Worm (Caenorhabditis elegans) whole organism, mixed stage, embryonic: ENCODE results near the gene fbxa-11.

ENCODE experiments used
- M03D4.4 ChIP-seq: sonication (generic microtip); optimal IDR thresholded peaks from 2 replicates; lab custom pipeline; 2017; ENCODE audit warnings: mild to moderate bottlenecking, missing genetic modification characterization, missing compliant biosample characterization
- bed-3 ChIP-seq: fragments of 200-800 bp; sonication (Bioruptor generic); optimal IDR thresholded peaks from 3 replicates; lab custom pipeline; 2018; ENCODE audit warnings: mild to moderate bottlenecking, missing genetic modification characterization, moderate library complexity, missing compliant biosample characterization
- blmp-1 ChIP-seq: fragments of 150-350 bp; optimal IDR thresholded peaks from 2 replicates; lab custom pipeline; 2014; ENCODE audit warnings: missing biosample characterization, missing genetic modification characterization
- ceh-39 ChIP-seq: fragments of 150-350 bp; optimal IDR thresholded peaks from 2 replicates; lab custom pipeline; 2014; ENCODE audit warnings: missing biosample characterization, missing genetic modification characterization
- ceh-43 ChIP-seq: fragments of 200-800 bp; sonication (Bioruptor generic); optimal IDR thresholded peaks from 2 replicates; lab custom pipeline; 2018; ENCODE audit warnings: mild to moderate bottlenecking, missing genetic modification characterization, moderate library complexity, missing compliant biosample characterization
- ceh-83 ChIP-seq: fragments of 200-800 bp; sonication (Bioruptor generic); optimal IDR thresholded peaks from 2 replicates; lab custom pipeline; 2018; ENCODE audit warnings: mild to moderate bottlenecking, missing genetic modification characterization, missing compliant biosample characterization
- ces-1 ChIP-seq: fragments of 150-350 bp; optimal IDR thresholded peaks from 2 replicates; lab custom pipeline; 2014; ENCODE audit warnings: missing biosample characterization, missing genetic modification reagents, missing genetic modification characterization
- cnd-1 ChIP-seq: fragments of 200-800 bp; sonication (Bioruptor generic); optimal IDR thresholded peaks from 2 replicates; lab custom pipeline; 2018; ENCODE audit warnings: mild to moderate bottlenecking, missing genetic modification characterization, missing compliant biosample characterization
- drap-1 ChIP-seq: fragments of 200-800 bp; sonication (Bioruptor generic); optimal IDR thresholded peaks from 3 replicates; lab custom pipeline; 2018; ENCODE audit warnings: mild to moderate bottlenecking, missing genetic modification characterization, missing compliant biosample characterization
- elt-1 ChIP-seq: sonication (generic microtip); optimal IDR thresholded peaks from 2 replicates; lab custom pipeline; 2017; ENCODE audit warnings: missing genetic modification characterization, mild to moderate bottlenecking, missing compliant biosample characterization, antibody characterized with exemption, moderate library complexity, borderline replicate concordance; ENCODE audit not compliant: insufficient read depth
- elt-3 ChIP-seq: fragments of 150-350 bp; optimal IDR thresholded peaks from 2 replicates; lab custom pipeline; 2014; ENCODE audit warnings: missing biosample characterization, missing genetic modification characterization
- flh-1 ChIP-seq: fragments of 200-800 bp; sonication (Bioruptor generic); optimal IDR thresholded peaks from 2 replicates; lab custom pipeline; 2018; ENCODE audit warnings: mild to moderate bottlenecking, missing genetic modification characterization, moderate library complexity, missing compliant biosample characterization
- ham-2 ChIP-seq: fragments of 200-800 bp; sonication (Bioruptor generic); optimal IDR thresholded peaks from 2 replicates; lab custom pipeline; 2018; ENCODE audit warnings: mild to moderate bottlenecking, missing genetic modification characterization, missing compliant biosample characterization
- hlh-1 ChIP-seq: fragments of 150-350 bp; optimal IDR thresholded peaks from 2 replicates; lab custom pipeline; 2014; ENCODE audit warnings: missing biosample characterization, missing genetic modification reagents, missing genetic modification characterization
- lin-13 ChIP-seq: fragments of 150-350 bp; optimal IDR thresholded peaks from 2 replicates; lab custom pipeline; 2014; ENCODE audit warnings: missing biosample characterization, missing genetic modification characterization
- lin-32 ChIP-seq: fragments of 200-800 bp; sonication (Bioruptor generic); optimal IDR thresholded peaks from 2 replicates; lab custom pipeline; 2018; ENCODE audit warnings: mild to moderate bottlenecking, missing genetic modification characterization, missing compliant biosample characterization
- lsy-2 ChIP-seq: fragments of 150-350 bp; optimal IDR thresholded peaks from 2 replicates; lab custom pipeline; 2014; ENCODE audit warnings: missing biosample characterization, missing genetic modification characterization
- mab-5 ChIP-seq: fragments of 150-350 bp; optimal IDR thresholded peaks from 2 replicates; lab custom pipeline; 2014; ENCODE audit warnings: missing biosample characterization, missing genetic modification characterization
- mep-1 ChIP-seq: fragments of 150-350 bp; optimal IDR thresholded peaks from 2 replicates; lab custom pipeline; 2017; ENCODE audit warnings: missing biosample characterization, missing genetic modification reagents, missing genetic modification characterization, inconsistent platforms
- mls-2 ChIP-seq: sonication (generic microtip); optimal IDR thresholded peaks from 2 replicates; lab custom pipeline; 2016; ENCODE audit warnings: mild to moderate bottlenecking, missing genetic modification characterization, moderate library complexity, missing compliant biosample characterization
- nhr-12 ChIP-seq: fragments of 150-350 bp; optimal IDR thresholded peaks from 2 replicates; lab custom pipeline; 2014; ENCODE audit warnings: missing biosample characterization, missing genetic modification characterization
- nhr-2 ChIP-seq: fragments of 150-350 bp; optimal IDR thresholded peaks from 2 replicates; lab custom pipeline; 2014; ENCODE audit warnings: missing biosample characterization, missing genetic modification characterization
- nhr-237 ChIP-seq: fragments of 150-350 bp; optimal IDR thresholded peaks from 2 replicates; lab custom pipeline; 2014; ENCODE audit warnings: missing biosample characterization, missing genetic modification characterization
- nhr-28 ChIP-seq: fragments of 150-350 bp; optimal IDR thresholded peaks from 2 replicates; lab custom pipeline; 2014; ENCODE audit warnings: missing biosample characterization, missing genetic modification characterization
- nhr-76 ChIP-seq: sonication (generic microtip); optimal IDR thresholded peaks from 2 replicates; lab custom pipeline; 2017; ENCODE audit warnings: missing biosample characterization, missing genetic modification characterization
- pha-4 ChIP-seq: fragments of 150-350 bp; optimal IDR thresholded peaks from 2 replicates; lab custom pipeline; 2018; ENCODE audit warnings: missing biosample characterization, missing genetic modification reagents, missing genetic modification characterization
- sem-2 ChIP-seq: fragments of 200-800 bp; sonication (Bioruptor generic); optimal IDR thresholded peaks from 2 replicates; lab custom pipeline; 2018; ENCODE audit warnings: mild to moderate bottlenecking, missing genetic modification characterization, missing compliant biosample characterization
- snpc-4 ChIP-seq: fragments of 150-350 bp; optimal IDR thresholded peaks from 2 replicates; lab custom pipeline; 2014; ENCODE audit warnings: missing biosample characterization, missing genetic modification characterization
- sptf-1 ChIP-seq: sonication (generic microtip); optimal IDR thresholded peaks from 2 replicates; lab custom pipeline; 2017; ENCODE audit warnings: mild to moderate bottlenecking, missing genetic modification characterization, moderate library complexity, missing compliant biosample characterization
- tbx-8 ChIP-seq: fragments of 200-800 bp; sonication (Bioruptor generic); optimal IDR thresholded peaks from 2 replicates; lab custom pipeline; 2018; ENCODE audit warnings: mild to moderate bottlenecking, missing genetic modification characterization, moderate library complexity, missing compliant biosample characterization
- unc-120 ChIP-seq: sonication (generic microtip); optimal IDR thresholded peaks from 2 replicates; lab custom pipeline; 2017; ENCODE audit warnings: missing genetic modification characterization, missing compliant biosample characterization; ENCODE audit not compliant: poor library complexity, severe bottlenecking
- unc-39 ChIP-seq: fragments of 150-350 bp; optimal IDR thresholded peaks from 2 replicates; lab custom pipeline; 2014; ENCODE audit warnings: missing biosample characterization, missing genetic modification characterization
- unc-62 ChIP-seq: fragments of 150-350 bp; optimal IDR thresholded peaks from 2 replicates; lab custom pipeline; 2014; ENCODE audit warnings: missing biosample characterization, missing genetic modification reagents, missing genetic modification characterization
- zip-8 ChIP-seq: fragments of 150-350 bp; optimal IDR thresholded peaks from 2 replicates; lab custom pipeline; 2014; ENCODE audit warnings: missing biosample characterization, missing genetic modification characterization
- ztf-11 ChIP-seq: fragments of 150-350 bp; optimal IDR thresholded peaks from 2 replicates; lab custom pipeline; 2014; ENCODE audit warnings: missing biosample characterization, missing genetic modification characterization

fbxa-11 gene

DNA sequence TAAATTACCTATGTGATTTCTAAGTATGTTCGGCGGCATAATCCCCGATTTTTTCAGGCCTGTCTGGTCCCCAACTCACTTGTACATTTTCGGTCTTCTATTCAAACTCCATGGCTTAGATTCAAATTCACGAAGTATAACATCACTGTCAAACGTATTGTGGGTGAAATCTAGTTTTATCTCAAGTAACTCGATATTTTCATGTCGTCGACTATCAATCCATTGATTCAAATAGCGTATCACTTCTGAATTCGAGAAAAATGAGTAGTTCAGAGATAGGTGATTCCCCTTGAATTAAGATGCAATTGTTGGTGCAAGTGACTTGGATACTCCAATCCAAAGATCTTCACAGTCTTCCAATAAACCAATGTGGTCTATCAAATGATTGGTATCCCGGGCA is 14.0 kb downstream of the fbxa-11 start:
- TF ChIP-seq bed-3 (no peak), zip-8 (tag; lab: Kevin White, UChicago) (no peak), M03D4.4 (tag; lab: Kevin White, UChicago) (no peak), flh-1 (GFP tag; lab: Kevin White, UChicago) (no peak), drap-1 (GFP tag; lab: Kevin White, UChicago) (no peak), elt-1 (tag; lab: Kevin White, UChicago) (no peak), nhr-237 (tag; lab: Kevin White, UChicago) (no peak), lsy-2 (tag; lab: Kevin White, UChicago) (no peak), ces-1 (no peak), cnd-1 (tag; lab: Kevin White, UChicago) (no peak), mab-5 (tag; lab: Kevin White, UChicago) (no peak), snpc-4 (tag; lab: Kevin White, UChicago) (no peak), nhr-12 (no peak), sem-2 (GFP tag; lab: Kevin White, UChicago) (no peak), pha-4 (tag; lab: Kevin White, UChicago) (no peak), unc-62 (no peak)

DNA sequence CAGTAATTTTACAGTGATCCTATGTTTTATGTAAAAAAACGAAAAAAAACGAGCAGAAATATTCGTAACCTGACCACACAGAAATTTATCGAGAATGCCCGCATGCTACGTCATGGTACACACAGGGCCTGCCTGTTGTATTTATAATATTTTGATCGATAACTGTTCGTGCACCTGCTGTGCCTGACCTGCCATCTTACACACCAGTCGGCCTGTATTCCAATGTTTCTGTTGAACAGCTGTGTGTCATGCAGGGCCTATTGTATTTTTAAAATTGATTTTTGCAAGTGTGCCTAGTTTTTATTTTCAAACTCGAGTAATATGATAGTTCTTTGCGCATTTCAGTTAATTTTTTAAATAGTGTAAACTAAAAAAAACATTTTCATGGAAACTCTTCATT is 15.6 kb downstream of the fbxa-11 start:
- no peak for TF ChIP-seq mep-1 (tag; lab: Kevin White, UChicago)
- TF ChIP-seq tbx-8 (GFP tag; lab: Kevin White, UChicago) = no peak
- peak; percentile 90 for TF ChIP-seq nhr-2
- TF ChIP-seq nhr-237 (tag; lab: Kevin White, UChicago) = no peak
- TF ChIP-seq ztf-11 (tag; lab: Kevin White, UChicago) = no peak
- no peak for TF ChIP-seq bed-3
- peak; percentile 14 for TF ChIP-seq lin-32 (GFP tag; lab: Kevin White, UChicago)
- no peak for TF ChIP-seq ces-1

ce11 chrIII:970928-971327 is 20.3 kb downstream of the fbxa-11 start:
- TF ChIP-seq ceh-83 (GFP tag; lab: Kevin White, UChicago) (no peak), mab-5 (tag; lab: Kevin White, UChicago) (no peak), snpc-4 (tag; lab: Kevin White, UChicago) (no peak), lsy-2 (tag; lab: Kevin White, UChicago) (no peak), mep-1 (tag; lab: Kevin White, UChicago) (no peak)

ce11 chrIII:978889-979288 is 28.2 kb downstream of the fbxa-11 start:
- TF ChIP-seq hlh-1 (tag; lab: Kevin White, UChicago) (no peak), tbx-8 (GFP tag; lab: Kevin White, UChicago) (no peak), ceh-39 (no peak), unc-39 (no peak)

ce11 chrIII:981960-982359 is 31.3 kb downstream of the fbxa-11 start:
- no peak for TF ChIP-seq sptf-1 (tag; lab: Kevin White, UChicago)
- TF ChIP-seq ces-1 = peak; percentile 69
- peak; percentile 26 for TF ChIP-seq hlh-1 (tag; lab: Kevin White, UChicago)
- TF ChIP-seq cnd-1 (tag; lab: Kevin White, UChicago) = no peak
- no peak for TF ChIP-seq mls-2
- no peak for TF ChIP-seq ceh-83 (GFP tag; lab: Kevin White, UChicago)
- no peak for TF ChIP-seq lin-32 (GFP tag; lab: Kevin White, UChicago)
- TF ChIP-seq snpc-4 (tag; lab: Kevin White, UChicago) = no peak
- TF ChIP-seq ztf-11 (tag; lab: Kevin White, UChicago) = no peak
- TF ChIP-seq elt-3 (tag; lab: Kevin White, UChicago) = peak; percentile 4
- TF ChIP-seq elt-1 (tag; lab: Kevin White, UChicago) = no peak
- peak; percentile 47 for TF ChIP-seq nhr-237 (tag; lab: Kevin White, UChicago)
- TF ChIP-seq unc-62 = peak; percentile 64
- TF ChIP-seq ham-2 (GFP tag; lab: Kevin White, UChicago) = no peak
- TF ChIP-seq nhr-28 (tag; lab: Kevin White, UChicago) = no peak
- no peak for TF ChIP-seq bed-3
- no peak for TF ChIP-seq ceh-39
- TF ChIP-seq flh-1 (GFP tag; lab: Kevin White, UChicago) = no peak
- no peak for TF ChIP-seq unc-120 (tag; lab: Kevin White, UChicago)
- no peak for TF ChIP-seq lsy-2 (tag; lab: Kevin White, UChicago)
- TF ChIP-seq ceh-43 (GFP tag; lab: Kevin White, UChicago) = no peak
- no peak for TF ChIP-seq nhr-2
- TF ChIP-seq drap-1 (GFP tag; lab: Kevin White, UChicago) = no peak
- TF ChIP-seq mep-1 (tag; lab: Kevin White, UChicago) = no peak
- no peak for TF ChIP-seq tbx-8 (GFP tag; lab: Kevin White, UChicago)
- no peak for TF ChIP-seq blmp-1 (tag; lab: Kevin White, UChicago)
- no peak for TF ChIP-seq unc-39
- peak; percentile 12 for TF ChIP-seq lin-13 (tag; lab: Kevin White, UChicago)
- TF ChIP-seq pha-4 (tag; lab: Kevin White, UChicago) = peak; percentile 50
- TF ChIP-seq sem-2 (GFP tag; lab: Kevin White, UChicago) = no peak
- no peak for TF ChIP-seq nhr-12
- TF ChIP-seq zip-8 (tag; lab: Kevin White, UChicago) = no peak
- TF ChIP-seq M03D4.4 (tag; lab: Kevin White, UChicago) = no peak
- TF ChIP-seq mab-5 (tag; lab: Kevin White, UChicago) = no peak
- TF ChIP-seq nhr-76 (tag; lab: Kevin White, UChicago) = no peak
